Fruit fly (Drosophila melanogaster): ENCODE results near the gene eIF4EHP.

eIF4EHP gene

DNA sequence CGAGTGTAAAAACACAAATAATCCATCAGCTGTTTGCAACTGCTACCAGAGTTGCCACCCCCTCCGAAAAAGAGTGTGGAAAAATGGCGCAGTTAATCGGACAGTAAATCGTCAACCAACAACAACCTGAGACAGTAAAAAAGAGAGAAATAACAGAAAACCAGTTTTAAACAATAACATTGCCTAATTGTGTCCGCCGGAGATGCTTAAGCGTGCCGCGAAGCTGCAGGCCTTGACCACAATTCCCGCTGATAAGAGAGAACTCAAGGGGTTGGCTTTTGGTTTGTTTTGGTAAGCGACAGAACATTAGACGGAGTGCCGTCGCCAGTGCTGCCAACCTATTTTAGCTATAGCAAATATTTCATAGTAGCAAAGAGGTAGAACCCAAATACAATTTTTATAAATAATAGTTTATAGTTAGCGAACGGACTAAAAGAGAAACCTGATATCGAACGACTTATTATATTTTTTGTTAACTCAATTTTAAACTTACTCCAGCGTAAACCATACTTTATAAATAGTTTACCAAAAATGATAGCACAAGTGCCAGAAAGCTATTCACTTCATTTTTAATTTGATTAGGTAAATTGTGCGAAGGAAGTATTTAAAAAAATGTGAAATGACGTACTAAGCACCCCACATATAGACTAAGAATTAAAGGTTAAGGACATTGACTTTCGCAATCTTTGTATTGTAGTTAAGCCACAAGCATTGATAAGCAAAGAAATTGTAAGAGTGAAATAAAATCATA is 57.9 kb downstream of the eIF4EHP start, which contains the start of the genes Atg6 and Pisd (continued):
- TF ChIP-seq CG2120 (GFP tag; optimal IDR thresholded peaks at IDR 0.05) (peak; percentile 38), dpn (GFP tag; optimal IDR thresholded peaks at IDR 0.05) (no peak), crp (GFP tag; optimal IDR thresholded peaks at IDR 0.05) (peak; percentile 46 to 94), phol (tag; optimal IDR thresholded peaks at IDR 0.05) (peak; percentile 95), unpg (GFP tag; optimal IDR thresholded peaks at IDR 0.05) (peak; percentile 4), CG10979 (tag; optimal IDR thresholded peaks at IDR 0.05) (peak; percentile 21), CG6272 (GFP tag; IDR thresholded peaks at IDR 0.05) (0 out of 2 replicates have a peak, but pooled peaks have one; percentile 5), ab (GFP tag; optimal IDR thresholded peaks at IDR 0.05) (no peak), nmo (GFP tag; optimal IDR thresholded peaks at IDR 0.05) (peak; percentile 12), CG14050 (GFP tag; IDR thresholded peaks at IDR 0.05) (no peak), tup (GFP tag; optimal IDR thresholded peaks at IDR 0.05) (no peak), CG10543 (GFP tag; optimal IDR thresholded peaks at IDR 0.05) (peak; percentile 83), lbe (GFP tag; optimal IDR thresholded peaks at IDR 0.05) (no peak), org-1 (GFP tag; optimal IDR thresholded peaks at IDR 0.05) (no peak), zf30C (GFP tag; optimal IDR thresholded peaks at IDR 0.05) (no peak), Gug (GFP tag; IDR thresholded peaks at IDR 0.05) (no peak; the same call in 3 of the 4 replicates), pum (GFP tag; optimal IDR thresholded peaks at IDR 0.05) (no peak), ttk (GFP tag; IDR thresholded peaks at IDR 0.05) (peak; percentile 50; the same call in 1 of the 2 replicates), CG32772 (GFP tag; IDR thresholded peaks at IDR 0.05) (no peak), lola (GFP tag; optimal IDR thresholded peaks at IDR 0.05) (no peak), Dek (tag; optimal IDR thresholded peaks at IDR 0.05) (no peak), CG4854 (GFP tag; optimal IDR thresholded peaks at IDR 0.05) (no peak), CG12391 (tag; optimal IDR thresholded peaks at IDR 0.05) (no peak), ara (GFP tag; IDR thresholded peaks at IDR 0.05) (no peak), grn (GFP tag; optimal IDR thresholded peaks at IDR 0.05) (peak; percentile 14), CG15011 (GFP tag; optimal IDR thresholded peaks at IDR 0.05) (no peak), Oaz (GFP tag; IDR thresholded peaks at IDR 0.05) (no peak), CG9437 (GFP tag; optimal IDR thresholded peaks at IDR 0.05) (peak; percentile 1), so (GFP tag; IDR thresholded peaks at IDR 0.05) (no peak), CG31224 (GFP tag; IDR thresholded peaks at IDR 0.05) (0 out of 2 replicates have a peak, but pooled peaks have one; percentile 15), CG10462 (GFP tag; optimal IDR thresholded peaks at IDR 0.05) (no peak), CG5953 (GFP tag; IDR thresholded peaks at IDR 0.05) (peak; percentile 26; the same call in 1 of the 2 replicates), Dll (GFP tag; IDR thresholded peaks at IDR 0.05; ENCODE audit: partially characterized antibody) (peak; percentile 45; the same call in 1 of the 4 replicates), Eip74EF (GFP tag; optimal IDR thresholded peaks at IDR 0.05) (peak in 1 of 2 experiments; percentile 40), Bteb2 (GFP tag; optimal IDR thresholded peaks at IDR 0.05) (no peak), Drgx (GFP tag; IDR thresholded peaks at IDR 0.05) (no peak), Atf6 (GFP tag; IDR thresholded peaks at IDR 0.05) (peak; percentile 53), pita (GFP tag; optimal IDR thresholded peaks at IDR 0.05) (no peak), CG34224 (GFP tag; IDR thresholded peaks at IDR 0.05; ENCODE audit: partially characterized antibody) (peak; percentile 50; the same call in 2 of the 3 replicates), ac (GFP tag; optimal IDR thresholded peaks at IDR 0.05) (no peak), CG7357 (GFP tag; IDR thresholded peaks at IDR 0.05) (no peak), CG3726 (GFP tag; IDR thresholded peaks at IDR 0.05) (no peak), CG8089 (GFP tag; optimal IDR thresholded peaks at IDR 0.05) (no peak), ro (GFP tag; IDR thresholded peaks at IDR 0.05) (no peak), Fer1 (GFP tag; optimal IDR thresholded peaks at IDR 0.05) (peak; percentile 67), Lpt (GFP tag; optimal IDR thresholded peaks at IDR 0.05) (no peak), ems (GFP tag; optimal IDR thresholded peaks at IDR 0.05) (no peak), sr (GFP tag; IDR thresholded peaks at IDR 0.05) (no peak), CG7556 (GFP tag; optimal IDR thresholded peaks at IDR 0.05) (no peak)
